Fruit fly (Drosophila melanogaster) whole organism, embryonic: Measurements from ENCODE around the gene CG13390.

Experiments
- Abd-B ChIP-seq: fragments of 200-800 bp; sonication (Bioruptor generic); optimal IDR thresholded peaks from 2 replicates; lab custom pipeline; 2018; ENCODE audit warnings: missing biosample characterization, mild to moderate bottlenecking, missing genetic modification characterization, moderate library complexity
- CG10366 ChIP-seq: fragments of 200-800 bp; sonication (Bioruptor generic); IDR thresholded peaks from 2 replicates; pipeline ENCODE4 v1.3.6; 2022; ENCODE audit warnings: missing biosample characterization, missing genetic modification characterization
- CG10979 ChIP-seq: fragments of 200-800 bp; sonication (Bioruptor generic); optimal IDR thresholded peaks from 2 replicates; lab custom pipeline; 2018; ENCODE audit warnings: missing biosample characterization, mild to moderate bottlenecking, missing genetic modification characterization, moderate library complexity
- CG11504 ChIP-seq: fragments of 200-800 bp; sonication (Bioruptor generic); optimal IDR thresholded peaks from 3 replicates; lab custom pipeline; 2019; ENCODE audit warnings: missing biosample characterization, mild to moderate bottlenecking, missing genetic modification characterization, moderate library complexity
- CG13123 ChIP-seq: fragments of 200-800 bp; sonication (Bioruptor generic); optimal IDR thresholded peaks from 2 replicates; lab custom pipeline; 2016; ENCODE audit warnings: missing biosample characterization, missing genetic modification characterization
- CG13424 ChIP-seq: fragments of 200-800 bp; sonication (Bioruptor generic); optimal IDR thresholded peaks from 2 replicates; lab custom pipeline; 2019; ENCODE audit warnings: missing biosample characterization, mild to moderate bottlenecking, missing genetic modification characterization, moderate library complexity
- CG14050 ChIP-seq: fragments of 200-800 bp; sonication (Bioruptor generic); IDR thresholded peaks from 3 replicates; pipeline ENCODE4 v1.3.6; 2022; ENCODE audit warnings: missing biosample characterization, missing genetic modification characterization
- CG14667 ChIP-seq: fragments of 200-800 bp; sonication (Bioruptor generic); IDR thresholded peaks from 2 replicates; pipeline ENCODE4 v1.3.6; 2022; ENCODE audit warnings: missing biosample characterization, missing genetic modification characterization
- CG15073 ChIP-seq: fragments of 200-800 bp; sonication (Bioruptor generic); optimal IDR thresholded peaks from 2 replicates; lab custom pipeline; 2016; ENCODE audit warnings: missing biosample characterization, missing genetic modification characterization
- CG17359 ChIP-seq: fragments of 200-800 bp; sonication (Bioruptor generic); optimal IDR thresholded peaks from 3 replicates; lab custom pipeline; 2018; ENCODE audit warnings: missing biosample characterization, mild to moderate bottlenecking, missing genetic modification characterization, moderate library complexity
- CG18011 ChIP-seq: fragments of 200-800 bp; sonication (Bioruptor generic); optimal IDR thresholded peaks from 2 replicates; lab custom pipeline; 2017; ENCODE audit warnings: missing biosample characterization, missing genetic modification characterization, mild to moderate bottlenecking, moderate library complexity, missing genotype
- CG18262 ChIP-seq: fragments of 200-800 bp; optimal IDR thresholded peaks from 3 replicates; lab custom pipeline; 2019; ENCODE audit warnings: missing biosample characterization, mild to moderate bottlenecking, missing genetic modification characterization, moderate library complexity
- CG18476 ChIP-seq: fragments of 200-800 bp; sonication (Bioruptor generic); optimal IDR thresholded peaks from 2 replicates; lab custom pipeline; 2016; ENCODE audit warnings: missing biosample characterization, mild to moderate bottlenecking, missing genetic modification characterization
- CG2678 ChIP-seq: fragments of 200-800 bp; sonication (Bioruptor generic); optimal IDR thresholded peaks from 3 replicates; lab custom pipeline; 2019; ENCODE audit warnings: missing biosample characterization, mild to moderate bottlenecking, missing genetic modification characterization, moderate library complexity
- CG2875 ChIP-seq: fragments of 200-800 bp; sonication (Bioruptor generic); optimal IDR thresholded peaks from 2 replicates; lab custom pipeline; 2017; ENCODE audit warnings: missing biosample characterization, mild to moderate bottlenecking, missing genetic modification characterization, missing genetic modification reagents
- CG31441 ChIP-seq: fragments of 200-800 bp; sonication (Bioruptor generic); IDR thresholded peaks from 2 replicates; pipeline ENCODE4 v1.3.6; 2022; ENCODE audit warnings: missing biosample characterization, missing genetic modification characterization
- CG32772 ChIP-seq: fragments of 200-800 bp; sonication (Bioruptor generic); IDR thresholded peaks from 2 replicates; pipeline ENCODE4 v1.3.6; 2022; ENCODE audit warnings: missing biosample characterization, missing genetic modification characterization
- CG34422 ChIP-seq: fragments of 200-800 bp; sonication (Bioruptor generic); IDR thresholded peaks from 3 replicates; pipeline ENCODE4 v1.3.6; 2022; ENCODE audit warnings: missing biosample characterization, missing genetic modification characterization
- CG4424 ChIP-seq: fragments of 200-800 bp; sonication (Bioruptor generic); optimal IDR thresholded peaks from 3 replicates; lab custom pipeline; 2016; ENCODE audit warnings: missing biosample characterization, missing genetic modification characterization
- CG4617 ChIP-seq: fragments of 200-800 bp; sonication (Bioruptor generic); optimal IDR thresholded peaks from 3 replicates; lab custom pipeline; 2016; ENCODE audit warnings: missing biosample characterization, missing genetic modification characterization, borderline replicate concordance
- CG4730 ChIP-seq: fragments of 200-800 bp; sonication (Bioruptor generic); IDR thresholded peaks from 2 replicates; pipeline ENCODE4 v1.3.6; 2022; ENCODE audit warnings: missing biosample characterization, missing genetic modification characterization
- CG4854 ChIP-seq: fragments of 200-800 bp; sonication (Bioruptor generic); optimal IDR thresholded peaks from 2 replicates; lab custom pipeline; 2016; ENCODE audit warnings: missing biosample characterization, missing genetic modification characterization, inconsistent platforms
- CG6654 ChIP-seq: fragments of 200-800 bp; sonication (Bioruptor generic); optimal IDR thresholded peaks from 2 replicates; lab custom pipeline; 2017; ENCODE audit warnings: missing biosample characterization, mild to moderate bottlenecking, missing genetic modification characterization
- CG6813 ChIP-seq: fragments of 200-800 bp; sonication (Bioruptor generic); optimal IDR thresholded peaks from 2 replicates; lab custom pipeline; 2017; ENCODE audit warnings: missing biosample characterization, missing genetic modification characterization, mild to moderate bottlenecking, moderate library complexity, missing genetic modification reagents
- CG7839 ChIP-seq: fragments of 200-800 bp; sonication (Bioruptor generic); optimal IDR thresholded peaks from 3 replicates; lab custom pipeline; 2018; ENCODE audit warnings: missing biosample characterization, mild to moderate bottlenecking, missing genetic modification characterization, moderate library complexity
- CG8924 ChIP-seq: fragments of 200-800 bp; optimal IDR thresholded peaks from 3 replicates; lab custom pipeline; 2019; ENCODE audit warnings: missing biosample characterization, mild to moderate bottlenecking, missing genetic modification characterization, moderate library complexity
- CG9437 ChIP-seq: fragments of 200-800 bp; sonication (Bioruptor generic); optimal IDR thresholded peaks from 2 replicates; lab custom pipeline; 2018; ENCODE audit warnings: missing biosample characterization, mild to moderate bottlenecking, missing genetic modification characterization
- Chrac-16 ChIP-seq: fragments of 200-800 bp; sonication (Bioruptor generic); optimal IDR thresholded peaks from 3 replicates; lab custom pipeline; 2016; ENCODE audit warnings: missing biosample characterization, missing genetic modification characterization
- Ets65A ChIP-seq: fragments of 200-800 bp; sonication (Bioruptor generic); peaks from one replicate; lab custom pipeline; 2016; ENCODE audit warnings: missing biosample characterization, missing genetic modification characterization
- HHEX ChIP-seq: fragments of 200-800 bp; sonication (Bioruptor generic); optimal IDR thresholded peaks from 3 replicates; lab custom pipeline; 2017; ENCODE audit warnings: missing biosample characterization, mild to moderate bottlenecking, missing genetic modification characterization, missing genetic modification reagents
- Hr51 ChIP-seq, 2 experiments: fragments of 200-800 bp; sonication (Bioruptor generic); optimal IDR thresholded peaks; 2 replicates in 1 of 2; 3 replicates in 1 of 2; lab custom pipeline; 2016 to 2018; ENCODE audit warnings: missing biosample characterization in 2 of 2, missing genetic modification characterization in 2 of 2, mild to moderate bottlenecking in 1 of 2, moderate library complexity in 1 of 2
- Lhr ChIP-seq: fragments of 200-800 bp; sonication (Bioruptor generic); optimal IDR thresholded peaks from 3 replicates; lab custom pipeline; 2017; ENCODE audit warnings: mild to moderate bottlenecking, missing biosample characterization, missing genetic modification reagents, missing genetic modification characterization
- MBD-R2 ChIP-seq: fragments of 200-800 bp; sonication (Bioruptor generic); IDR thresholded peaks from 2 replicates; pipeline ENCODE4 v1.3.6; 2022; ENCODE audit warnings: missing biosample characterization, missing genetic modification characterization
- Med ChIP-seq: fragments of 200-800 bp; sonication (Bioruptor generic); peaks from one replicate; lab custom pipeline; 2016; ENCODE audit warnings: missing biosample characterization, missing genetic modification characterization, mild to moderate bottlenecking, inconsistent platforms, moderate library complexity
- Ssrp ChIP-seq: fragments of 200-800 bp; sonication (Bioruptor generic); optimal IDR thresholded peaks from 2 replicates; lab custom pipeline; 2018; ENCODE audit warnings: missing biosample characterization, mild to moderate bottlenecking, missing genetic modification characterization, moderate library complexity
- aop ChIP-seq: fragments of 200-800 bp; sonication (Bioruptor generic); IDR thresholded peaks from 2 replicates; pipeline ENCODE4 v1.3.6; 2022; ENCODE audit warnings: missing biosample characterization, missing genetic modification characterization
- ato ChIP-seq: fragments of 200-800 bp; sonication (Bioruptor generic); IDR thresholded peaks from 2 replicates; pipeline ENCODE4 v1.3.6; 2022; ENCODE audit warnings: missing biosample characterization, missing genetic modification characterization; ENCODE audit not compliant: partially characterized antibody
- crp ChIP-seq, 2 experiments: fragments of 200-800 bp; sonication (Bioruptor generic); optimal IDR thresholded peaks; 2 replicates in 1 of 2; 3 replicates in 1 of 2; lab custom pipeline; 2017; ENCODE audit warnings: missing biosample characterization in 2 of 2, missing genetic modification characterization in 2 of 2, mild to moderate bottlenecking in 1 of 2, moderate library complexity in 1 of 2
- dmrt99B ChIP-seq: fragments of 200-800 bp; sonication (Bioruptor generic); optimal IDR thresholded peaks from 2 replicates; lab custom pipeline; 2018; ENCODE audit warnings: missing biosample characterization, mild to moderate bottlenecking, missing genetic modification characterization, moderate library complexity
- exex ChIP-seq: fragments of 200-800 bp; sonication (Bioruptor generic); optimal IDR thresholded peaks from 4 replicates; lab custom pipeline; 2018; ENCODE audit warnings: missing biosample characterization, mild to moderate bottlenecking, missing genetic modification characterization, moderate library complexity
- hkb ChIP-seq, 2 experiments: fragments of 200-800 bp in 1 of 2; fragments of >200 bp in 1 of 2; sonication (Bioruptor generic) in 1 of 2; IDR thresholded peaks in 1 of 2; optimal IDR thresholded peaks in 1 of 2; 2 replicates each; pipeline versions ENCODE4 v1.3.6 to Lab custom; 2017 to 2022; ENCODE audit warnings: missing biosample characterization in 1 of 2, missing genetic modification characterization in 1 of 2
- lab ChIP-seq: fragments of 200-800 bp; sonication (Bioruptor generic); optimal IDR thresholded peaks from 3 replicates; lab custom pipeline; 2017; ENCODE audit warnings: missing biosample characterization, missing genetic modification characterization, mild to moderate bottlenecking, moderate library complexity, missing genetic modification reagents
- mirr ChIP-seq: fragments of 200-800 bp; sonication (Bioruptor generic); optimal IDR thresholded peaks from 3 replicates; lab custom pipeline; 2018; ENCODE audit warnings: missing biosample characterization, mild to moderate bottlenecking, missing genetic modification characterization
- org-1 ChIP-seq: fragments of 200-800 bp; sonication (Bioruptor generic); optimal IDR thresholded peaks from 2 replicates; lab custom pipeline; 2017; ENCODE audit warnings: missing biosample characterization, missing genetic modification characterization
- pnt ChIP-seq: fragments of 200-800 bp; sonication (Bioruptor generic); optimal IDR thresholded peaks from 3 replicates; lab custom pipeline; 2016; ENCODE audit warnings: missing biosample characterization, missing genetic modification characterization
- sug ChIP-seq: fragments of 200-800 bp; optimal IDR thresholded peaks from 2 replicates; lab custom pipeline; 2019; ENCODE audit warnings: missing biosample characterization, mild to moderate bottlenecking, missing genetic modification characterization, moderate library complexity
- tgo ChIP-seq: fragments of 200-800 bp; sonication (Bioruptor generic); IDR thresholded peaks from 3 replicates; pipeline ENCODE4 v1.3.6; 2022; ENCODE audit warnings: missing biosample characterization, missing genetic modification characterization
- unpg ChIP-seq: fragments of 200-800 bp; sonication (Bioruptor generic); optimal IDR thresholded peaks from 3 replicates; lab custom pipeline; 2018; ENCODE audit warnings: missing biosample characterization, mild to moderate bottlenecking, missing genetic modification characterization, moderate library complexity
- zfh2 ChIP-seq: fragments of 200-800 bp; sonication (Bioruptor generic); optimal IDR thresholded peaks from 2 replicates; lab custom pipeline; 2016; ENCODE audit warnings: missing biosample characterization, missing genetic modification characterization

The CG13390 gene

DNA sequence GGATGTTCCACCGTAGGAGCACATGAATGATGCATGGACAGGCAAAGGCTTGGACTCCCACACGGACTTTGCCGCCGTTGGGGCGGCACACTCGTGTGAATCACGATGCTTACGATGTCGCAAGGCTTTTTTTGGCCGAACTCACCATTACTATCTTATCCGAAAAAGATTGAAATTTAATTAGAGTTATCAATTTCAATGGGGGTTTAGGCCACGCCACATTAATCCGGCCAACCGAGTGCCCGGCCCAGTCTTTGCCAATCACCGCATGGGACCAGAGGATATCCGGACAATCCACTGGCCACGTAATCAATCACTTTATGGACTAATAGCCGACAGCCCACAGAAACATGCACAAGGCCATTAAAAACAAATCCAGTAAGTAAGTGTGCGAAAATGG is 4.3 kb downstream of the CG13390 start:
- TF ChIP-seq pnt (no peak), org-1 (GFP tag; lab: Kevin White, UChicago) (no peak), MBD-R2 (GFP tag; lab: Robert Waterston, UW) (no peak), CG18476 (GFP tag; lab: Kevin White, UChicago) (no peak), Chrac-16 (GFP tag; lab: Kevin White, UChicago) (no peak), tgo (GFP tag; lab: Robert Waterston, UW) (no peak), CG2875 (GFP tag; lab: Kevin White, UChicago) (no peak), mirr (GFP tag; lab: Kevin White, UChicago) (peak; percentile 39), CG13123 (GFP tag; lab: Kevin White, UChicago) (no peak), Lhr (GFP tag; lab: Kevin White, UChicago) (no peak), CG18011 (no peak), aop (GFP tag; lab: Robert Waterston, UW) (no peak), CG32772 (no peak), hkb (optimal IDR thresholded peaks at IDR 0.05; lab: Kevin White, UChicago) (no peak), hkb (GFP tag; IDR thresholded peaks at IDR 0.05; lab: Robert Waterston, UW) (no peak), CG14667 (GFP tag; lab: Robert Waterston, UW) (no peak), Hr51 (GFP tag; optimal IDR thresholded peaks at IDR 0.05; lab: Kevin White, UChicago) (no peak), ato (no peak), CG4854 (no peak), lab (GFP tag; lab: Kevin White, UChicago) (peak; percentile 20), Med (GFP tag; lab: Kevin White, UChicago) (peak; percentile 64), exex (tag; lab: Kevin White, UChicago) (peak; percentile 83), crp (GFP tag; optimal IDR thresholded peaks at IDR 0.05; lab: Kevin White, UChicago) (no peak), CG10979 (tag; lab: Kevin White, UChicago) (no peak), Ets65A (peak; percentile 58), HHEX (GFP tag; lab: Kevin White, UChicago) (no peak), CG4730 (0 out of 2 replicates have a peak, but pooled peaks have one; percentile 17), CG6654 (GFP tag; lab: Kevin White, UChicago) (no peak), CG18262 (tag; lab: Kevin White, UChicago) (no peak), sug (tag; lab: Kevin White, UChicago) (peak; percentile 23), CG14050 (GFP tag; lab: Robert Waterston, UW) (no peak), Ssrp (tag; lab: Kevin White, UChicago) (no peak), CG13424 (tag; lab: Kevin White, UChicago) (no peak)

DNA sequence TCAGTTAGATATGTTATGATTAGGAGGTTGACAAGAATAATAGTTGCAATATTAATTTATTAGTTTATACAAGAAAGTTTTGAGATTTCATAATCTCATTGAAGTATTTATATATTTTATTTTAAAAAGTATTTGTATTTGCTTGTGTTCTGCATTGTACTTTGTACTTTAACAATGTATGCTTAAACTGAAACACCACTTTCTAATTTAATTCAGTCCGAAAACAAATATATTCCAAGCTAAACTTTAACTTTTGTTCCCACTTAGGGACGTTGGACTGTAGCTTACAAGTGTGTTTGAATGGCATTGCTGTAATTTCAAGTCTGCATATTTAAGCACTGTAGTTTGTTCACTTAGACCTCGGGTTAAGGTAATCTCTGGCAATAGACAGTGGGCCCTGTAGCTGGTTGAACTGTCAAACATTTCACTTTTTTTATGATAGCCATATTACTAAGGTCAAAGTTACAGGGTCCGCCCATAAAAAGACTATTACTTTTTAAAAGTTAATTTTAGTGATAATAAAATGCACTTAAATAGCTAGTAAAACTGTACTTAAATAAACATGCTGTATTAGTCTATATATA is 5.2 kb downstream of the CG13390 start:
- TF ChIP-seq CG17359, result peak; percentile 14
- TF ChIP-seq CG34422, result no peak
- peak; percentile 61 for TF ChIP-seq Med (GFP tag; lab: Kevin White, UChicago)
- TF ChIP-seq CG31441, result peak; percentile 50; the same call in 1 of the 2 replicates
- TF ChIP-seq CG7839, result peak; percentile 46
- TF ChIP-seq CG4617 (GFP tag; lab: Kevin White, UChicago), result no peak
- TF ChIP-seq CG6813 (GFP tag; lab: Kevin White, UChicago), result peak; percentile 14
- no peak for TF ChIP-seq CG15073 (GFP tag; lab: Kevin White, UChicago)
- TF ChIP-seq CG9437 (GFP tag; lab: Kevin White, UChicago), result peak; percentile 27
- peak; percentile 8 for TF ChIP-seq unpg
- TF ChIP-seq dmrt99B, result peak; percentile 54
- TF ChIP-seq Abd-B (GFP tag; lab: Kevin White, UChicago), result no peak
- TF ChIP-seq CG4424, result peak; percentile 22
- peak; percentile 48 for TF ChIP-seq CG11504 (tag; lab: Kevin White, UChicago)
- peak; percentile 38 for TF ChIP-seq CG8924 (tag; lab: Kevin White, UChicago)
- peak; percentile 65 for TF ChIP-seq CG2678
- TF ChIP-seq CG10366 (GFP tag; lab: Robert Waterston, UW), result 0 out of 2 replicates have a peak, but pooled peaks have one; percentile 8
- no peak for TF ChIP-seq zfh2 (GFP tag; lab: Kevin White, UChicago)
